Worm (Caenorhabditis elegans) whole organism, young adult: Measurements from ENCODE around the gene syp-2.

Experiments used
- D2030.7 ChIP-seq: fragments of 200-800 bp; sonication (Bioruptor generic); IDR thresholded peaks from 2 replicates; pipeline ENCODE4 v1.3.6; 2022; ENCODE audit warnings: missing genetic modification reagents, missing genetic modification characterization, missing compliant biosample characterization
- Y53F4B.3 ChIP-seq: fragments of 200-800 bp; sonication (Bioruptor generic); IDR thresholded peaks from 2 replicates; pipeline ENCODE4 v1.3.6; 2022; ENCODE audit warnings: missing genetic modification reagents, missing genetic modification characterization, missing compliant biosample characterization
- attf-6 ChIP-seq: fragments of 200-800 bp; sonication (Bioruptor generic); IDR thresholded peaks from 2 replicates; pipeline ENCODE4 v1.3.6; 2022; ENCODE audit warnings: missing genetic modification reagents, missing genetic modification characterization, missing compliant biosample characterization
- efl-1 ChIP-seq: fragments of 150-350 bp; optimal IDR thresholded peaks from 2 replicates; lab custom pipeline; 2014; ENCODE audit warnings: missing biosample characterization, missing genetic modification reagents, missing genetic modification characterization
- fkh-3 ChIP-seq: sonication (generic microtip); optimal IDR thresholded peaks from 2 replicates; lab custom pipeline; 2016; ENCODE audit warnings: mild to moderate bottlenecking, missing genetic modification characterization, missing compliant biosample characterization
- pha-4 ChIP-seq: fragments of 150-350 bp; sonication (generic microtip); optimal IDR thresholded peaks from 2 replicates; lab custom pipeline; 2014; ENCODE audit warnings: missing biosample characterization, missing genetic modification reagents, missing genetic modification characterization
- sea-2 ChIP-seq: fragments of 200-800 bp; sonication (Bioruptor generic); IDR thresholded peaks from 2 replicates; pipeline ENCODE4 v1.3.6; 2022; ENCODE audit warnings: missing genetic modification characterization, missing compliant biosample characterization
- snpc-4 ChIP-seq, 5 experiments: fragments of 150-350 bp in 1 of 5; sonication (generic microtip) in 4 of 5; optimal IDR thresholded peaks; 2 replicates each; lab custom pipeline; 2014 to 2018; ENCODE audit warnings: missing genetic modification characterization in 5 of 5, missing biosample characterization in 3 of 5, antibody characterized with exemption in 2 of 5, mild to moderate bottlenecking in 2 of 5, missing compliant biosample characterization in 2 of 5, missing genotype in 2 of 5, moderate library complexity in 2 of 5, missing genetic modification reagents in 1 of 5
- ztf-25 ChIP-seq: fragments of 200-800 bp; sonication (Bioruptor generic); IDR thresholded peaks from 2 replicates; pipeline ENCODE4 v1.3.6; 2022; ENCODE audit warnings: missing genetic modification reagents, missing genetic modification characterization, missing compliant biosample characterization

ce11 chrV:5512559-5512958 is 23.7 kb upstream of the syp-2 start:
- no peak for TF ChIP-seq pha-4 (tag; lab: Kevin White, UChicago)
- no peak for TF ChIP-seq attf-6 (GFP tag; lab: Robert Waterston, UW)
- TF ChIP-seq D2030.7 (GFP tag; lab: Robert Waterston, UW), result no peak
- TF ChIP-seq fkh-3, result no peak
- no peak for TF ChIP-seq snpc-4 (GFP tag; optimal IDR thresholded peaks at IDR 0.05; lab: Kevin White, UChicago)
- TF ChIP-seq snpc-4 (tag; optimal IDR thresholded peaks at IDR 0.05; lab: Kevin White, UChicago), result no peak
- no peak for TF ChIP-seq efl-1 (GFP tag; lab: Kevin White, UChicago)
- no peak for TF ChIP-seq Y53F4B.3
- TF ChIP-seq ztf-25, result no peak
- TF ChIP-seq sea-2 (GFP tag; lab: Robert Waterston, UW), result no peak
